Fruit fly (Drosophila melanogaster): ENCODE measurements around the gene CG32727.

CG32727 gene

dm6 chrX:7379569-7379968, 27.4 kb upstream of the CG32727 start:
- TF ChIP-seq Sp1 (GFP tag; optimal IDR thresholded peaks at IDR 0.05), result peak; percentile 41
- TF ChIP-seq fru (GFP tag; optimal IDR thresholded peaks at IDR 0.05), result peak; percentile 38
- peak; percentile 6 for TF ChIP-seq dmrt93B (GFP tag; optimal IDR thresholded peaks at IDR 0.05)
- TF ChIP-seq Jra (GFP tag; optimal IDR thresholded peaks at IDR 0.05), result no peak
- TF ChIP-seq h (GFP tag; optimal IDR thresholded peaks at IDR 0.05), result peak; percentile 18
- TF ChIP-seq CG9705 (GFP tag; optimal IDR thresholded peaks at IDR 0.05), result no peak
- TF ChIP-seq pan (optimal IDR thresholded peaks at IDR 0.05), result no peak
- no peak for TF ChIP-seq usp (GFP tag; optimal IDR thresholded peaks at IDR 0.05)
- no peak for TF ChIP-seq GATAd (GFP tag; optimal IDR thresholded peaks at IDR 0.05)
- peak in 1 of 2 experiments; percentile 40 for TF ChIP-seq foxo (GFP tag; optimal IDR thresholded peaks at IDR 0.05)
- TF ChIP-seq OdsH (GFP tag; optimal IDR thresholded peaks at IDR 0.05), result peak; percentile 12
- no peak for TF ChIP-seq Dif (GFP tag; optimal IDR thresholded peaks at IDR 0.05; ENCODE audit: partially characterized antibody)
- TF ChIP-seq br (GFP tag; optimal IDR thresholded peaks at IDR 0.05), result no peak
- no peak for TF ChIP-seq Mio (GFP tag; optimal IDR thresholded peaks at IDR 0.05)
- peak; percentile 25 for TF ChIP-seq ey (GFP tag; optimal IDR thresholded peaks at IDR 0.05)
- TF ChIP-seq Myc (optimal IDR thresholded peaks at IDR 0.05), result no peak
- TF ChIP-seq rgr (GFP tag; optimal IDR thresholded peaks at IDR 0.05), result no peak
- TF ChIP-seq dl (GFP tag; optimal IDR thresholded peaks at IDR 0.05; ENCODE audit: insufficient read depth in 1 of 2, partially characterized antibody in 2 of 2), result no peak
- peak; percentile 43 for TF ChIP-seq HLH106 (tag; optimal IDR thresholded peaks at IDR 0.05)
- TF ChIP-seq Hnf4 (GFP tag; optimal IDR thresholded peaks at IDR 0.05), result no peak
- TF ChIP-seq lola (GFP tag; optimal IDR thresholded peaks at IDR 0.05), result no peak
- no peak for TF ChIP-seq CrebA (GFP tag; optimal IDR thresholded peaks at IDR 0.05; ENCODE audit: borderline replicate concordance)
- no peak for TF ChIP-seq jim (GFP tag; optimal IDR thresholded peaks at IDR 0.05)
- no peak for TF ChIP-seq dsf (GFP tag; optimal IDR thresholded peaks at IDR 0.05; ENCODE audit: borderline replicate concordance)
- no peak for TF ChIP-seq Rel (GFP tag; optimal IDR thresholded peaks at IDR 0.05)
- TF ChIP-seq Rel (tag; optimal IDR thresholded peaks at IDR 0.05), result no peak

- TF ChIP-seq Rel (GFP tag; optimal IDR thresholded peaks at IDR 0.05) (no peak), Rel (tag; optimal IDR thresholded peaks at IDR 0.05) (no peak), GATAd (GFP tag; optimal IDR thresholded peaks at IDR 0.05) (no peak), dl (GFP tag; optimal IDR thresholded peaks at IDR 0.05; ENCODE audit: insufficient read depth in 1 of 2, partially characterized antibody in 2 of 2) (no peak), ey (GFP tag; optimal IDR thresholded peaks at IDR 0.05) (no peak), Jra (GFP tag; optimal IDR thresholded peaks at IDR 0.05) (no peak), HLH106 (tag; optimal IDR thresholded peaks at IDR 0.05) (no peak), tai (GFP tag; optimal IDR thresholded peaks at IDR 0.05) (no peak), Hnf4 (GFP tag; optimal IDR thresholded peaks at IDR 0.05) (no peak), psq (GFP tag; optimal IDR thresholded peaks at IDR 0.05) (no peak), dmrt93B (GFP tag; optimal IDR thresholded peaks at IDR 0.05) (no peak), usp (GFP tag; optimal IDR thresholded peaks at IDR 0.05) (no peak), CG9705 (GFP tag; optimal IDR thresholded peaks at IDR 0.05) (no peak), dsf (GFP tag; optimal IDR thresholded peaks at IDR 0.05; ENCODE audit: borderline replicate concordance) (no peak), Vsx2 (GFP tag; optimal IDR thresholded peaks at IDR 0.05; ENCODE audit: partially characterized antibody) (no peak)
Measured at dm6 chrX:7382890-7383289, 24.1 kb upstream of the CG32727 start, which contains the start of gene CG42781. CG42781 (minus strand) TSS chrX:7382990.

dm6 chrX:7403074-7403473, 3.9 kb upstream of the CG32727 start, which contains the start of gene CG15035:
CG15035 (minus strand) TSS chrX:7403174.
- TF ChIP-seq HLH106 (tag; optimal IDR thresholded peaks at IDR 0.05), result no peak
- no peak for TF ChIP-seq Vsx2 (GFP tag; optimal IDR thresholded peaks at IDR 0.05; ENCODE audit: partially characterized antibody)
- TF ChIP-seq CrebA (GFP tag; optimal IDR thresholded peaks at IDR 0.05; ENCODE audit: borderline replicate concordance), result no peak
- TF ChIP-seq Abd-B (GFP tag; optimal IDR thresholded peaks at IDR 0.05), result no peak
- no peak for TF ChIP-seq Rel (GFP tag; optimal IDR thresholded peaks at IDR 0.05)
- TF ChIP-seq Rel (tag; optimal IDR thresholded peaks at IDR 0.05), result no peak
- TF ChIP-seq fru (GFP tag; optimal IDR thresholded peaks at IDR 0.05), result no peak
- no peak for TF ChIP-seq sv (GFP tag; optimal IDR thresholded peaks at IDR 0.05)
- TF ChIP-seq woc (GFP tag; optimal IDR thresholded peaks at IDR 0.05), result no peak
- TF ChIP-seq CG32264 (GFP tag; optimal IDR thresholded peaks at IDR 0.05), result no peak
- TF ChIP-seq foxo (GFP tag; optimal IDR thresholded peaks at IDR 0.05), result no peak
- no peak for TF ChIP-seq dsf (GFP tag; optimal IDR thresholded peaks at IDR 0.05; ENCODE audit: borderline replicate concordance)
- no peak for TF ChIP-seq Myc (optimal IDR thresholded peaks at IDR 0.05)
- TF ChIP-seq Hnf4 (GFP tag; optimal IDR thresholded peaks at IDR 0.05), result no peak

dm6 chrX:7405697-7406096, 1.3 kb upstream of the CG32727 start, which contains the start of gene CG1677:
CG1677 (minus strand) TSS chrX:7405797.
- TF ChIP-seq Jra (GFP tag; optimal IDR thresholded peaks at IDR 0.05), result no peak
- no peak for TF ChIP-seq rgr (GFP tag; optimal IDR thresholded peaks at IDR 0.05)
- TF ChIP-seq fru (GFP tag; optimal IDR thresholded peaks at IDR 0.05), result no peak
- no peak for TF ChIP-seq dmrt93B (GFP tag; optimal IDR thresholded peaks at IDR 0.05)
- no peak for TF ChIP-seq Hr83 (GFP tag; optimal IDR thresholded peaks at IDR 0.05; ENCODE audit: poor library complexity, severe bottlenecking)
- TF ChIP-seq pan (optimal IDR thresholded peaks at IDR 0.05), result no peak
- no peak for TF ChIP-seq N (GFP tag; optimal IDR thresholded peaks at IDR 0.05)
- TF ChIP-seq dsf (GFP tag; optimal IDR thresholded peaks at IDR 0.05; ENCODE audit: borderline replicate concordance), result no peak
- no peak for TF ChIP-seq Rel (GFP tag; optimal IDR thresholded peaks at IDR 0.05)
- TF ChIP-seq Rel (tag; optimal IDR thresholded peaks at IDR 0.05), result no peak
